Fruit fly (Drosophila melanogaster) whole organism, embryonic: ENCODE measurements around the gene RabGGTa.
A peak's percentile ranks its signal among the peaks of the same experiment; 100 is the strongest.

Source experiments
- Awh ChIP-seq: fragments of 200-800 bp; sonication (Bioruptor generic); IDR thresholded peaks from 2 replicates; pipeline ENCODE4, ENCODE4 v1.3.6; 2022; ENCODE audit warnings: missing biosample characterization, missing genetic modification characterization
- Bdp1 ChIP-seq: fragments of 200-800 bp; sonication (Bioruptor generic); optimal IDR thresholded peaks from 3 replicates; lab custom pipeline; 2016; ENCODE audit warnings: missing biosample characterization, missing genetic modification characterization
- CG12769 ChIP-seq: fragments of 200-800 bp; sonication (Bioruptor generic); optimal IDR thresholded peaks from 2 replicates; lab custom pipeline; 2019; ENCODE audit warnings: missing biosample characterization, mild to moderate bottlenecking, missing genetic modification characterization, moderate library complexity
- CG14965 ChIP-seq: fragments of 200-800 bp; sonication (Bioruptor generic); optimal IDR thresholded peaks from 2 replicates; lab custom pipeline; 2016; ENCODE audit warnings: missing biosample characterization, missing genetic modification characterization, borderline replicate concordance
- CG15601 ChIP-seq: fragments of 200-800 bp; sonication (Bioruptor generic); optimal IDR thresholded peaks from 3 replicates; lab custom pipeline; 2019; ENCODE audit warnings: missing biosample characterization, mild to moderate bottlenecking, missing genetic modification characterization, moderate library complexity
- CG1603 ChIP-seq: fragments of 200-800 bp; sonication (Bioruptor generic); optimal IDR thresholded peaks from 2 replicates; lab custom pipeline; 2019; ENCODE audit warnings: missing biosample characterization, mild to moderate bottlenecking, missing genetic modification characterization, moderate library complexity
- CG17385 ChIP-seq: fragments of 200-800 bp; sonication (Bioruptor generic); optimal IDR thresholded peaks from 3 replicates; lab custom pipeline; 2018; ENCODE audit warnings: missing biosample characterization, mild to moderate bottlenecking, missing genetic modification characterization
- CG18476 ChIP-seq: fragments of 200-800 bp; sonication (Bioruptor generic); optimal IDR thresholded peaks from 2 replicates; lab custom pipeline; 2016; ENCODE audit warnings: missing biosample characterization, mild to moderate bottlenecking, missing genetic modification characterization
- CG18599 ChIP-seq: fragments of 200-800 bp; sonication (Bioruptor generic); optimal IDR thresholded peaks from 3 replicates; lab custom pipeline; 2017; ENCODE audit warnings: missing biosample characterization, missing genetic modification characterization, mild to moderate bottlenecking, moderate library complexity, missing genetic modification reagents
- CG2129 ChIP-seq: fragments of 200-800 bp; sonication (Bioruptor generic); IDR thresholded peaks from 2 replicates; pipeline ENCODE4 v1.3.6; 2022; ENCODE audit warnings: missing biosample characterization, missing genetic modification characterization; ENCODE audit not compliant: partially characterized antibody
- CG2202 ChIP-seq: fragments of 200-800 bp; sonication (Bioruptor generic); optimal IDR thresholded peaks from 2 replicates; lab custom pipeline; 2018; ENCODE audit warnings: missing biosample characterization, mild to moderate bottlenecking, missing genetic modification characterization
- CG33557 ChIP-seq: fragments of 200-800 bp; sonication (Bioruptor generic); optimal IDR thresholded peaks from 2 replicates; lab custom pipeline; 2019; ENCODE audit warnings: missing biosample characterization, mild to moderate bottlenecking, missing genetic modification characterization, moderate library complexity
- CG3726 ChIP-seq: fragments of 200-800 bp; sonication (Bioruptor generic); IDR thresholded peaks from 3 replicates; pipeline ENCODE4, ENCODE4 v1.3.6; 2022; ENCODE audit warnings: missing biosample characterization, missing genetic modification characterization
- CG42726 ChIP-seq: fragments of 200-800 bp; sonication (Bioruptor generic); IDR thresholded peaks from 2 replicates; pipeline ENCODE4 v1.3.6; 2022; ENCODE audit warnings: missing biosample characterization, missing genetic modification characterization; ENCODE audit not compliant: partially characterized antibody
- CG4424 ChIP-seq: fragments of 200-800 bp; sonication (Bioruptor generic); optimal IDR thresholded peaks from 3 replicates; lab custom pipeline; 2016; ENCODE audit warnings: missing biosample characterization, missing genetic modification characterization
- CG6254 ChIP-seq: fragments of 200-800 bp; sonication (Bioruptor generic); optimal IDR thresholded peaks from 3 replicates; lab custom pipeline; 2017; ENCODE audit warnings: mild to moderate bottlenecking, missing biosample characterization, missing genetic modification reagents, missing genetic modification characterization
- CG6765 ChIP-seq: fragments of 200-800 bp; sonication (Bioruptor generic); optimal IDR thresholded peaks from 3 replicates; lab custom pipeline; 2017; ENCODE audit warnings: missing biosample characterization, mild to moderate bottlenecking, missing genetic modification characterization
- CG6813 ChIP-seq: fragments of 200-800 bp; sonication (Bioruptor generic); optimal IDR thresholded peaks from 2 replicates; lab custom pipeline; 2017; ENCODE audit warnings: missing biosample characterization, missing genetic modification characterization, mild to moderate bottlenecking, moderate library complexity, missing genetic modification reagents
- CG7372 ChIP-seq: fragments of 200-800 bp; sonication (Bioruptor generic); IDR thresholded peaks from 2 replicates; pipeline ENCODE4 v1.3.6; 2022; ENCODE audit warnings: missing biosample characterization, missing genetic modification characterization
- CG8944 ChIP-seq: fragments of 200-800 bp; sonication (Bioruptor generic); optimal IDR thresholded peaks from 3 replicates; lab custom pipeline; 2016; ENCODE audit warnings: missing biosample characterization, missing genetic modification characterization
- D19B ChIP-seq: fragments of 200-800 bp; sonication (Bioruptor generic); optimal IDR thresholded peaks from 2 replicates; lab custom pipeline; 2017; ENCODE audit warnings: missing biosample characterization, mild to moderate bottlenecking, missing genetic modification characterization
- Dfd ChIP-seq, 2 experiments: fragments of >200 bp; optimal IDR thresholded peaks; 2 replicates each; lab custom pipeline; 2017; ENCODE audit warnings: missing biosample characterization in 2 of 2, missing genetic modification characterization in 2 of 2
- MESR4 ChIP-seq: fragments of 200-800 bp; sonication (Bioruptor generic); optimal IDR thresholded peaks from 2 replicates; lab custom pipeline; 2018; ENCODE audit warnings: missing biosample characterization, mild to moderate bottlenecking, missing genetic modification characterization, moderate library complexity
- MTF-1 ChIP-seq: fragments of 200-800 bp; sonication (Bioruptor generic); optimal IDR thresholded peaks from 2 replicates; lab custom pipeline; 2018; ENCODE audit warnings: missing biosample characterization, mild to moderate bottlenecking, missing genetic modification characterization, borderline replicate concordance
- Myb ChIP-seq: fragments of 200-800 bp; sonication (Bioruptor generic); optimal IDR thresholded peaks from 2 replicates; lab custom pipeline; 2016; ENCODE audit warnings: missing biosample characterization, missing genetic modification characterization
- Side ChIP-seq: fragments of 200-800 bp; sonication (Bioruptor generic); optimal IDR thresholded peaks from 2 replicates; lab custom pipeline; 2016; ENCODE audit warnings: missing biosample characterization, missing genetic modification characterization
- Sox100B ChIP-seq: fragments of 200-800 bp; sonication (Bioruptor generic); optimal IDR thresholded peaks from 3 replicates; lab custom pipeline; 2018; ENCODE audit warnings: missing biosample characterization, mild to moderate bottlenecking, missing genetic modification characterization
- Vsx1 ChIP-seq: fragments of 200-800 bp; sonication (Bioruptor generic); optimal IDR thresholded peaks from 2 replicates; lab custom pipeline; 2017; ENCODE audit warnings: missing biosample characterization, mild to moderate bottlenecking, missing genetic modification characterization, missing genetic modification reagents
- Xrp1 ChIP-seq: fragments of 200-800 bp; sonication (Bioruptor generic); IDR thresholded peaks from 2 replicates; pipeline ENCODE4 v1.3.6; 2022; ENCODE audit warnings: missing biosample characterization, missing genetic modification characterization
- ac ChIP-seq: fragments of 200-800 bp; sonication (Bioruptor generic); optimal IDR thresholded peaks from 3 replicates; lab custom pipeline; 2017; ENCODE audit warnings: missing biosample characterization, mild to moderate bottlenecking, missing genetic modification characterization
- bigmax ChIP-seq: fragments of 200-800 bp; sonication (Bioruptor generic); optimal IDR thresholded peaks from 2 replicates; lab custom pipeline; 2018; ENCODE audit warnings: missing biosample characterization, mild to moderate bottlenecking, missing genetic modification characterization
- btn ChIP-seq: fragments of 200-800 bp; sonication (Bioruptor generic); optimal IDR thresholded peaks from 2 replicates; lab custom pipeline; 2016; ENCODE audit warnings: missing biosample characterization, missing genetic modification characterization
- cg ChIP-seq: fragments of 200-800 bp; sonication (Bioruptor generic); optimal IDR thresholded peaks from 3 replicates; lab custom pipeline; 2019; ENCODE audit warnings: missing biosample characterization, mild to moderate bottlenecking, missing genetic modification characterization, moderate library complexity
- ewg ChIP-seq: fragments of 200-800 bp; sonication (Bioruptor generic); optimal IDR thresholded peaks from 3 replicates; lab custom pipeline; 2017; ENCODE audit warnings: mild to moderate bottlenecking, missing biosample characterization, missing genetic modification reagents, missing genetic modification characterization
- fd64A ChIP-seq: fragments of 200-800 bp; sonication (Bioruptor generic); optimal IDR thresholded peaks from 3 replicates; lab custom pipeline; 2018; ENCODE audit warnings: missing biosample characterization, mild to moderate bottlenecking, missing genetic modification characterization
- fru ChIP-seq: fragments of >200 bp; optimal IDR thresholded peaks from 2 replicates; lab custom pipeline; 2017
- gem ChIP-seq: fragments of 200-800 bp; sonication (Bioruptor generic); optimal IDR thresholded peaks from 2 replicates; lab custom pipeline; 2019; ENCODE audit warnings: missing biosample characterization, mild to moderate bottlenecking, missing genetic modification characterization, moderate library complexity
- gfzf ChIP-seq: fragments of 200-800 bp; sonication (Bioruptor generic); optimal IDR thresholded peaks from 2 replicates; lab custom pipeline; 2016; ENCODE audit warnings: missing biosample characterization, mild to moderate bottlenecking, missing genetic modification characterization, moderate library complexity
- h ChIP-seq: fragments of >200 bp; optimal IDR thresholded peaks from 2 replicates; lab custom pipeline; 2017
- lov ChIP-seq, 2 experiments: fragments of 200-800 bp in 1 of 2; fragments of >200 bp in 1 of 2; sonication (Bioruptor generic) in 1 of 2; IDR thresholded peaks in 1 of 2; optimal IDR thresholded peaks in 1 of 2; 2 replicates in 1 of 2; 3 replicates in 1 of 2; pipeline versions ENCODE4 v1.3.6 to Lab custom; 2017 to 2022; ENCODE audit warnings: missing biosample characterization in 1 of 2, missing genetic modification characterization in 1 of 2
- maf-S ChIP-seq: fragments of 200-800 bp; sonication (Bioruptor generic); optimal IDR thresholded peaks from 2 replicates; lab custom pipeline; 2016; ENCODE audit warnings: missing biosample characterization, missing genetic modification characterization
- mirr ChIP-seq: fragments of 200-800 bp; sonication (Bioruptor generic); optimal IDR thresholded peaks from 3 replicates; lab custom pipeline; 2018; ENCODE audit warnings: missing biosample characterization, mild to moderate bottlenecking, missing genetic modification characterization
- otp ChIP-seq: fragments of 200-800 bp; sonication (Bioruptor generic); IDR thresholded peaks from 3 replicates; pipeline ENCODE4, ENCODE4 v1.3.6; 2022; ENCODE audit warnings: missing biosample characterization, missing genetic modification characterization
- run ChIP-seq: fragments of 200-800 bp; sonication (Bioruptor generic); optimal IDR thresholded peaks from 3 replicates; lab custom pipeline; 2018; ENCODE audit warnings: missing biosample characterization, mild to moderate bottlenecking, missing genetic modification characterization
- scrt ChIP-seq: fragments of 200-800 bp; sonication (Bioruptor generic); optimal IDR thresholded peaks from 2 replicates; lab custom pipeline; 2018; ENCODE audit warnings: missing biosample characterization, mild to moderate bottlenecking, missing genetic modification characterization, moderate library complexity
- slbo ChIP-seq: fragments of 200-800 bp; sonication (Bioruptor generic); IDR thresholded peaks from 2 replicates; pipeline ENCODE4 v1.3.6; 2022; ENCODE audit warnings: missing biosample characterization, missing genetic modification characterization
- sob ChIP-seq: fragments of 200-800 bp; sonication (Bioruptor generic); IDR thresholded peaks from 2 replicates; pipeline ENCODE4 v1.3.6; 2022; ENCODE audit warnings: missing biosample characterization, missing genetic modification characterization
- vnd ChIP-seq: fragments of 200-800 bp; sonication (Bioruptor generic); IDR thresholded peaks from 3 replicates; pipeline ENCODE4 v1.3.6; 2022; ENCODE audit warnings: missing biosample characterization, missing genetic modification characterization; ENCODE audit not compliant: partially characterized antibody
- z ChIP-seq: fragments of 200-800 bp; sonication (Bioruptor generic); IDR thresholded peaks from 3 replicates; pipeline ENCODE4 v1.3.6; 2022; ENCODE audit warnings: missing biosample characterization, missing genetic modification characterization
- zen ChIP-seq: fragments of 200-800 bp; sonication (Bioruptor generic); optimal IDR thresholded peaks from 3 replicates; lab custom pipeline; 2018; ENCODE audit warnings: missing biosample characterization, mild to moderate bottlenecking, missing genetic modification characterization, moderate library complexity

The RabGGTa gene

DNA sequence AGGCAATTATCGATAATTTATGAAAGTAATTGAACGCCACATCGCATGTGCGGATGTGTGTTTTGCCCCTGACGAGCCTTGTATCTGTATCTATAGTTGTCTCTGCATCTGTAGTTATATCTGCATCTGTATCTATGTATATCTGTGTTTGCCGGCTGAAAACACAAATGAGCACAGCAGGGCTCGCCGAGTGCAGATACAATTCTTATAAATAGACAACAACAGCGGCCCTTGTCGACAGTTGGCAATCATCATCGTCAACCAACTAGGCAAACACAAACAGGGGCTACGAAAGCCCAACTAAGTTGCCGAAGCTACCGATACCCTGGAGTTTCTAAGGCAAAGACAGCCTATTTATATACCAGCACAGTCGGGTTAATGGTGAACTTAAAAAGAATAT is 21.0 kb upstream of the RabGGTa start (continued):
- TF ChIP-seq CG42726 (GFP tag; lab: Robert Waterston, UW): no peak
- no peak for TF ChIP-seq h (lab: Kevin White, UChicago)
- TF ChIP-seq MTF-1 (GFP tag; lab: Kevin White, UChicago): peak; percentile 51
- peak; percentile 8 for TF ChIP-seq CG6765 (GFP tag; lab: Kevin White, UChicago)
- no peak for TF ChIP-seq fru
- TF ChIP-seq slbo (GFP tag; lab: Robert Waterston, UW): no peak
- TF ChIP-seq CG15601: peak; percentile 26
- TF ChIP-seq vnd: no peak
- TF ChIP-seq run (tag; lab: Kevin White, UChicago): no peak
- TF ChIP-seq zen (tag; lab: Kevin White, UChicago): peak; percentile 34
- peak; percentile 49 for TF ChIP-seq CG12769
- TF ChIP-seq btn (GFP tag; lab: Kevin White, UChicago): no peak
- TF ChIP-seq scrt (GFP tag; lab: Kevin White, UChicago): peak; percentile 1
- no peak for TF ChIP-seq Dfd (GFP tag; optimal IDR thresholded peaks at IDR 0.05; lab: Kevin White, UChicago)
- no peak for TF ChIP-seq ewg (GFP tag; lab: Kevin White, UChicago)
- no peak for TF ChIP-seq gfzf
- peak; percentile 69 for TF ChIP-seq mirr
- TF ChIP-seq Side: no peak
- TF ChIP-seq CG18476: no peak
- TF ChIP-seq CG14965: no peak
- TF ChIP-seq z (GFP tag; lab: Robert Waterston, UW): 0 out of 3 replicates have a peak, but pooled peaks have one; percentile 26
- no peak for TF ChIP-seq CG6254 (GFP tag; lab: Kevin White, UChicago)
- no peak for TF ChIP-seq Myb (GFP tag; lab: Kevin White, UChicago)
- peak; percentile 13 for TF ChIP-seq gem
- peak; percentile 14 for TF ChIP-seq Sox100B (GFP tag; lab: Kevin White, UChicago)
- TF ChIP-seq CG8944 (GFP tag; lab: Kevin White, UChicago): no peak
- TF ChIP-seq otp (GFP tag; lab: Robert Waterston, UW): peak; percentile 7; the same call in 1 of the 3 replicates
- peak; percentile 61 for TF ChIP-seq fd64A (GFP tag; lab: Kevin White, UChicago)
- TF ChIP-seq Bdp1 (GFP tag; lab: Kevin White, UChicago): peak; percentile 4
- no peak for TF ChIP-seq CG18599 (GFP tag; lab: Kevin White, UChicago)
- TF ChIP-seq Vsx1: peak; percentile 27
- no peak for TF ChIP-seq CG2129
- TF ChIP-seq CG17385: peak; percentile 22
- no peak for TF ChIP-seq bigmax (GFP tag; lab: Kevin White, UChicago)
- TF ChIP-seq CG4424 (GFP tag; lab: Kevin White, UChicago): no peak
- TF ChIP-seq Awh (GFP tag; lab: Robert Waterston, UW): peak; percentile 39; the same call in 1 of the 2 replicates
- peak; percentile 31 for TF ChIP-seq D19B
- TF ChIP-seq CG33557 (GFP tag; lab: Kevin White, UChicago): peak; percentile 28
- 0 out of 2 replicates have a peak, but pooled peaks have one; percentile 33 for TF ChIP-seq Xrp1
- no peak for TF ChIP-seq sob
- TF ChIP-seq CG6813 (GFP tag; lab: Kevin White, UChicago): peak; percentile 32
- no peak for TF ChIP-seq maf-S (GFP tag; lab: Kevin White, UChicago)
- TF ChIP-seq CG3726 (GFP tag; lab: Robert Waterston, UW): no peak
- TF ChIP-seq CG2202 (tag; lab: Kevin White, UChicago): peak; percentile 5
- peak; percentile 2 for TF ChIP-seq ac
- no peak for TF ChIP-seq CG7372
- no peak for TF ChIP-seq MESR4 (GFP tag; lab: Kevin White, UChicago)
- peak; percentile 36 for TF ChIP-seq CG1603
- TF ChIP-seq lov (optimal IDR thresholded peaks at IDR 0.05; lab: Kevin White, UChicago): no peak
- TF ChIP-seq lov (GFP tag; IDR thresholded peaks at IDR 0.05; lab: Robert Waterston, UW): no peak
- TF ChIP-seq cg (GFP tag; lab: Kevin White, UChicago): peak; percentile 43
